Fruit fly (Drosophila melanogaster) whole organism: ENCODE measurements around the gene CG14309.

Source experiments
- CG8478 ChIP-seq: fragments of >200 bp; optimal IDR thresholded peaks from 2 replicates; lab custom pipeline; 2018; ENCODE audit warnings: inconsistent platforms
- Dll ChIP-seq: fragments of >200 bp; optimal IDR thresholded peaks from 2 replicates; lab custom pipeline; 2017
- EcR ChIP-seq, 2 experiments: fragments of >200 bp; optimal IDR thresholded peaks; 2 replicates each; lab custom pipeline; 2017; ENCODE audit warnings: missing biosample characterization in 2 of 2, missing genetic modification characterization in 2 of 2, missing genetic modification reagents in 2 of 2
- pan ChIP-seq: fragments of >200 bp; optimal IDR thresholded peaks from 2 replicates; lab custom pipeline; 2017
- psq ChIP-seq: fragments of >200 bp; optimal IDR thresholded peaks from 2 replicates; lab custom pipeline; 2017
- usp ChIP-seq: fragments of >200 bp; optimal IDR thresholded peaks from 2 replicates; lab custom pipeline; 2017; ENCODE audit warnings: missing biosample characterization, missing genetic modification characterization, mixed read lengths

dm6 chr3R:18432905-18433304, 48.0 kb upstream of the CG14309 start:
- TF ChIP-seq CG8478 (lab: Kevin White, UChicago), result no peak
- TF ChIP-seq usp (GFP tag; lab: Kevin White, UChicago), result no peak
- no peak for TF ChIP-seq psq (lab: Kevin White, UChicago)
- TF ChIP-seq pan (lab: Kevin White, UChicago), result no peak
- TF ChIP-seq Dll, result no peak
- TF ChIP-seq EcR (GFP tag; optimal IDR thresholded peaks at IDR 0.05; lab: Kevin White, UChicago), result no peak
